Worm (Caenorhabditis elegans): ENCODE data around the gene srh-266.

Gene srh-266

ce11 chrV:694625-695024 lies 30.0 kb downstream of the srh-266 start, which contains the start of gene srj-53:
Gene srj-53 (minus strand): TSS chrV:694725.
- no peak for TF ChIP-seq elt-1 (tag; optimal IDR thresholded peaks at IDR 0.05)
- TF ChIP-seq unc-62 (GFP tag; optimal IDR thresholded peaks at IDR 0.05): no peak
- TF ChIP-seq egl-5 (tag; optimal IDR thresholded peaks at IDR 0.05): no peak
- TF ChIP-seq fos-1 (tag; optimal IDR thresholded peaks at IDR 0.05): no peak
- TF ChIP-seq nhr-76 (tag; optimal IDR thresholded peaks at IDR 0.05): no peak
- no peak for TF ChIP-seq elt-2 (tag; optimal IDR thresholded peaks at IDR 0.05)
- TF ChIP-seq nfya-1 (tag; optimal IDR thresholded peaks at IDR 0.05; ENCODE audit: insufficient read depth): no peak
- TF ChIP-seq ceh-16 (tag; optimal IDR thresholded peaks at IDR 0.05): no peak
- TF ChIP-seq hmg-11 (tag; optimal IDR thresholded peaks at IDR 0.05): no peak
- no peak for TF ChIP-seq eor-1 (tag; optimal IDR thresholded peaks at IDR 0.05)
- TF ChIP-seq nhr-11 (tag; optimal IDR thresholded peaks at IDR 0.05): no peak
- TF ChIP-seq ztf-11 (tag; optimal IDR thresholded peaks at IDR 0.05): no peak
- no peak for TF ChIP-seq nhr-77 (tag; optimal IDR thresholded peaks at IDR 0.05)
- TF ChIP-seq nhr-43 (tag; optimal IDR thresholded peaks at IDR 0.05; ENCODE audit: poor library complexity, severe bottlenecking): no peak
- no peak for TF ChIP-seq nhr-25 (tag; optimal IDR thresholded peaks at IDR 0.05)
- no peak for TF ChIP-seq ceh-9 (tag; optimal IDR thresholded peaks at IDR 0.05)

ce11 chrV:695914-696313 lies 31.3 kb downstream of the srh-266 start, which contains the start of gene srj-52:
Gene srj-52 (minus strand): TSS chrV:696014.
- TF ChIP-seq ZK546.5 (tag; optimal IDR thresholded peaks at IDR 0.05) (no peak), ceh-9 (tag; optimal IDR thresholded peaks at IDR 0.05) (no peak), mml-1 (tag; optimal IDR thresholded peaks at IDR 0.05) (no peak), nhr-43 (tag; optimal IDR thresholded peaks at IDR 0.05; ENCODE audit: poor library complexity, severe bottlenecking) (no peak), pha-4 (tag; optimal IDR thresholded peaks at IDR 0.05) (no peak)

- TF ChIP-seq pqm-1 (tag; optimal IDR thresholded peaks at IDR 0.05) (no peak), jun-1 (tag; optimal IDR thresholded peaks at IDR 0.05) (no peak), nfya-1 (tag; optimal IDR thresholded peaks at IDR 0.05; ENCODE audit: insufficient read depth) (no peak)
Observed at ce11 chrV:699051-699450, 34.5 kb downstream of the srh-266 start.

ce11 chrV:699489-700129 lies 35.0 kb downstream of the srh-266 start, which contains the start of the genes ugt-29 and srx-5:
Gene ugt-29 (minus strand): TSS chrV:699589.
Gene srx-5 (plus strand): TSS chrV:700079.
- no peak for TF ChIP-seq fos-1 (tag; optimal IDR thresholded peaks at IDR 0.05)
- TF ChIP-seq ztf-4 (tag; optimal IDR thresholded peaks at IDR 0.05): no peak
- no peak for TF ChIP-seq egl-5 (tag; optimal IDR thresholded peaks at IDR 0.05)
- TF ChIP-seq nhr-23 (tag; optimal IDR thresholded peaks at IDR 0.05): no peak
- TF ChIP-seq ceh-82 (tag; optimal IDR thresholded peaks at IDR 0.05): no peak
- TF ChIP-seq elt-2 (tag; optimal IDR thresholded peaks at IDR 0.05): no peak
- TF ChIP-seq nhr-76 (tag; optimal IDR thresholded peaks at IDR 0.05): no peak
- TF ChIP-seq ZK546.5 (tag; optimal IDR thresholded peaks at IDR 0.05): no peak
- no peak for TF ChIP-seq zag-1 (tag; optimal IDR thresholded peaks at IDR 0.05)
- no peak for TF ChIP-seq snpc-4 (tag; optimal IDR thresholded peaks at IDR 0.05)
- TF ChIP-seq lin-15B (tag; optimal IDR thresholded peaks at IDR 0.05): no peak
- TF ChIP-seq nhr-12 (tag; optimal IDR thresholded peaks at IDR 0.05): no peak
- no peak for TF ChIP-seq ceh-16 (tag; optimal IDR thresholded peaks at IDR 0.05)
- no peak for TF ChIP-seq nhr-77 (tag; optimal IDR thresholded peaks at IDR 0.05)
- TF ChIP-seq nfya-1 (tag; optimal IDR thresholded peaks at IDR 0.05; ENCODE audit: insufficient read depth): no peak
- no peak for TF ChIP-seq R02D3.7 (tag; optimal IDR thresholded peaks at IDR 0.05)
- TF ChIP-seq nhr-28 (tag; optimal IDR thresholded peaks at IDR 0.05): no peak
- TF ChIP-seq elt-3 (tag; optimal IDR thresholded peaks at IDR 0.05): no peak

ce11 chrV:702260-702659 lies 37.7 kb downstream of the srh-266 start, which contains the start of gene srbc-37:
Gene srbc-37 (plus strand): TSS chrV:702560.
- TF ChIP-seq pqm-1 (tag; optimal IDR thresholded peaks at IDR 0.05): no peak
- TF ChIP-seq elt-2 (tag; optimal IDR thresholded peaks at IDR 0.05): no peak
- no peak for TF ChIP-seq zag-1 (tag; optimal IDR thresholded peaks at IDR 0.05)
- no peak for TF ChIP-seq nhr-67 (tag; optimal IDR thresholded peaks at IDR 0.05)
- no peak for TF ChIP-seq fos-1 (tag; optimal IDR thresholded peaks at IDR 0.05)
- TF ChIP-seq nfya-1 (tag; optimal IDR thresholded peaks at IDR 0.05; ENCODE audit: insufficient read depth): no peak
- no peak for TF ChIP-seq nhr-23 (tag; optimal IDR thresholded peaks at IDR 0.05)
- no peak for TF ChIP-seq R02D3.7 (tag; optimal IDR thresholded peaks at IDR 0.05)
- no peak for TF ChIP-seq ztf-4 (tag; optimal IDR thresholded peaks at IDR 0.05)
- no peak for TF ChIP-seq ceh-16 (tag; optimal IDR thresholded peaks at IDR 0.05)
- TF ChIP-seq ceh-28 (tag; optimal IDR thresholded peaks at IDR 0.05): no peak
- TF ChIP-seq skn-1 (tag; optimal IDR thresholded peaks at IDR 0.05): no peak
- no peak for TF ChIP-seq nhr-76 (tag; optimal IDR thresholded peaks at IDR 0.05)
- no peak for TF ChIP-seq nhr-237 (tag; optimal IDR thresholded peaks at IDR 0.05)
- TF ChIP-seq hmg-11 (tag; optimal IDR thresholded peaks at IDR 0.05): no peak
- no peak for TF ChIP-seq ztf-11 (tag; optimal IDR thresholded peaks at IDR 0.05)
- TF ChIP-seq sea-2 (GFP tag; optimal IDR thresholded peaks at IDR 0.05): no peak
- TF ChIP-seq eor-1 (tag; optimal IDR thresholded peaks at IDR 0.05): no peak
- TF ChIP-seq nhr-28 (tag; optimal IDR thresholded peaks at IDR 0.05): no peak
- no peak for TF ChIP-seq egl-27 (tag; optimal IDR thresholded peaks at IDR 0.05)
